Fruit fly (Drosophila melanogaster): ENCODE data around the gene Kap-alpha1.

DNA sequence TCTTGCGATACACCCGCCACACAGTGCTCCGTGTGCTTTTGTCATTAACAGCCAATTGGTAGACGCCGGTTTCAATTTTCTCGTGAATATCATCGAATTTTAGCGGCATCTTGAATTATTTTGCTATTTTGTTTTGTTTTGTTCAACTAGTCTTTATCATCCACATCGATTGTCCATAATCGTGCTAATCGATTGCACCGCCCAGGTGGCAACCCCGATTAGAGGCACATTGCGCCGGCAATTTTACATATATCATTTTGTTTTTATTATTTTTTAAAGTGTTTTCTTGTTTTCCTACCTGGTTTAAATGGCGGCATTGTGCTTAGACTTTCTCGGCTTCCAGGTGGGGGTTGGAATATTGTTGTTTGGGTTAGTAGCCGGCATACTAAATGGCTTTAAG lies 1.1 kb upstream of the Kap-alpha1 start, which contains the start of gene CG34116:
- TF ChIP-seq CG6854 (GFP tag; optimal IDR thresholded peaks at IDR 0.05) (no peak), CG7556 (GFP tag; optimal IDR thresholded peaks at IDR 0.05) (no peak), CG17802 (tag; optimal IDR thresholded peaks at IDR 0.05) (no peak), CG15073 (GFP tag; optimal IDR thresholded peaks at IDR 0.05) (no peak), trh (GFP tag; optimal IDR thresholded peaks at IDR 0.05) (no peak), CoRest (tag; optimal IDR thresholded peaks at IDR 0.05) (no peak), CG11696 (GFP tag; IDR thresholded peaks at IDR 0.05) (no peak), Atf6 (GFP tag; IDR thresholded peaks at IDR 0.05) (no peak), sisA (GFP tag; IDR thresholded peaks at IDR 0.05) (no peak), Elba2 (GFP tag; optimal IDR thresholded peaks at IDR 0.05) (no peak), Nf-YB (GFP tag; optimal IDR thresholded peaks at IDR 0.05) (no peak), CG4854 (GFP tag; optimal IDR thresholded peaks at IDR 0.05) (no peak)

Measured in whole organism, embryonic.